Worm (Caenorhabditis elegans): ENCODE data around the gene fkh-6.

The fkh-6 gene

ce11 chrII:4372406-4372805 is 10.8 kb downstream of the fkh-6 start, which contains the start of gene paic-1:
TSS of gene paic-1 (minus strand) at chrII:4372525.
- TF ChIP-seq flt-1 (GFP tag; IDR thresholded peaks at IDR 0.05) (no peak), F13C5.2 (tag; optimal IDR thresholded peaks at IDR 0.05) (no peak), hmg-4 (GFP tag; optimal IDR thresholded peaks at IDR 0.05) (no peak), pes-1 (GFP tag; IDR thresholded peaks at IDR 0.05) (0 out of 2 replicates have a peak, but pooled peaks have one; percentile 0)

ce11 chrII:4370842-4371241 is 12.4 kb downstream of the fkh-6 start:
- TF ChIP-seq ets-7 (tag; optimal IDR thresholded peaks at IDR 0.05): no peak
- TF ChIP-seq hnd-1 (tag; optimal IDR thresholded peaks at IDR 0.05): no peak

ce11 chrII:4369715-4370114 is 13.5 kb downstream of the fkh-6 start:
- no peak for TF ChIP-seq ama-1 (optimal IDR thresholded peaks at IDR 0.05)
- no peak for TF ChIP-seq tbx-11 (GFP tag; IDR thresholded peaks at IDR 0.05)
- TF ChIP-seq F13C5.2 (tag; optimal IDR thresholded peaks at IDR 0.05): no peak
- no peak for TF ChIP-seq flt-1 (GFP tag; IDR thresholded peaks at IDR 0.05)
- no peak for TF ChIP-seq hmbx-1 (tag; optimal IDR thresholded peaks at IDR 0.05)
- TF ChIP-seq tbx-37 (GFP tag; conservative IDR thresholded peaks at IDR 0.05): no peak
- no peak for TF ChIP-seq scrt-1 (GFP tag; IDR thresholded peaks at IDR 0.05)
- TF ChIP-seq tra-4 (tag; optimal IDR thresholded peaks at IDR 0.05): no peak
- no peak for TF ChIP-seq ceh-36 (tag; optimal IDR thresholded peaks at IDR 0.05)
- TF ChIP-seq pes-1 (GFP tag; IDR thresholded peaks at IDR 0.05): no peak
- no peak for TF ChIP-seq ceh-13 (GFP tag; optimal IDR thresholded peaks at IDR 0.05)
- no peak for TF ChIP-seq B0310.2 (tag; optimal IDR thresholded peaks at IDR 0.05)
- no peak for TF ChIP-seq aly-1 (tag; optimal IDR thresholded peaks at IDR 0.05)

ce11 chrII:4367923-4368322 is 15.3 kb downstream of the fkh-6 start, which contains the start of gene try-9:
TSS of gene try-9 (plus strand) at chrII:4368223.
- TF ChIP-seq ceh-36 (tag; optimal IDR thresholded peaks at IDR 0.05) (no peak), hnd-1 (tag; optimal IDR thresholded peaks at IDR 0.05) (no peak), tbx-37 (GFP tag; conservative IDR thresholded peaks at IDR 0.05) (no peak), ceh-13 (GFP tag; optimal IDR thresholded peaks at IDR 0.05) (no peak), aly-1 (tag; optimal IDR thresholded peaks at IDR 0.05) (no peak), pes-1 (GFP tag; IDR thresholded peaks at IDR 0.05) (no peak), tbx-11 (GFP tag; IDR thresholded peaks at IDR 0.05) (no peak), sea-1 (GFP tag; conservative IDR thresholded peaks at IDR 0.05) (no peak), hmbx-1 (tag; optimal IDR thresholded peaks at IDR 0.05) (no peak), flt-1 (GFP tag; IDR thresholded peaks at IDR 0.05) (no peak), scrt-1 (GFP tag; IDR thresholded peaks at IDR 0.05) (no peak), B0310.2 (tag; optimal IDR thresholded peaks at IDR 0.05) (no peak), ama-1 (optimal IDR thresholded peaks at IDR 0.05) (no peak), ets-7 (tag; optimal IDR thresholded peaks at IDR 0.05) (no peak), hmg-4 (GFP tag; optimal IDR thresholded peaks at IDR 0.05) (no peak), F13C5.2 (tag; optimal IDR thresholded peaks at IDR 0.05) (no peak)

- TF ChIP-seq hmbx-1 (tag; optimal IDR thresholded peaks at IDR 0.05) (no peak), F13C5.2 (tag; optimal IDR thresholded peaks at IDR 0.05) (no peak), ets-7 (tag; optimal IDR thresholded peaks at IDR 0.05) (no peak)
Observed at ce11 chrII:4362088-4362487, 21.1 kb downstream of the fkh-6 start.

- no peak for TF ChIP-seq pes-1 (GFP tag; IDR thresholded peaks at IDR 0.05)
Observed at ce11 chrII:4359219-4359618, 24.0 kb downstream of the fkh-6 start.

ce11 chrII:4358765-4359164 is 24.4 kb downstream of the fkh-6 start, which contains the start of gene lat-2:
TSS of gene lat-2 (plus strand) at chrII:4359065.
- no peak for TF ChIP-seq aly-1 (tag; optimal IDR thresholded peaks at IDR 0.05)

- no peak for TF ChIP-seq sea-1 (GFP tag; conservative IDR thresholded peaks at IDR 0.05)
- no peak for TF ChIP-seq ama-1 (optimal IDR thresholded peaks at IDR 0.05)
- no peak for TF ChIP-seq aly-1 (tag; optimal IDR thresholded peaks at IDR 0.05)
- TF ChIP-seq scrt-1 (GFP tag; IDR thresholded peaks at IDR 0.05): no peak
- TF ChIP-seq ceh-13 (GFP tag; optimal IDR thresholded peaks at IDR 0.05): no peak
- no peak for TF ChIP-seq hmg-4 (GFP tag; optimal IDR thresholded peaks at IDR 0.05)
- no peak for TF ChIP-seq B0310.2 (tag; optimal IDR thresholded peaks at IDR 0.05)
- no peak for TF ChIP-seq flt-1 (GFP tag; IDR thresholded peaks at IDR 0.05)
- no peak for TF ChIP-seq F13C5.2 (tag; optimal IDR thresholded peaks at IDR 0.05)
- TF ChIP-seq pes-1 (GFP tag; IDR thresholded peaks at IDR 0.05): no peak
- TF ChIP-seq ceh-36 (tag; optimal IDR thresholded peaks at IDR 0.05): no peak
- TF ChIP-seq ets-7 (tag; optimal IDR thresholded peaks at IDR 0.05): no peak
- no peak for TF ChIP-seq tbx-37 (GFP tag; conservative IDR thresholded peaks at IDR 0.05)
- no peak for TF ChIP-seq hmbx-1 (tag; optimal IDR thresholded peaks at IDR 0.05)
- no peak for TF ChIP-seq tra-4 (tag; optimal IDR thresholded peaks at IDR 0.05)
- no peak for TF ChIP-seq hnd-1 (tag; optimal IDR thresholded peaks at IDR 0.05)
- no peak for TF ChIP-seq tbx-11 (GFP tag; IDR thresholded peaks at IDR 0.05)
Observed at ce11 chrII:4355217-4355616, 28.0 kb downstream of the fkh-6 start, which contains the start of the genes H20J04.7 and H20J04.1. TSS of gene H20J04.7 (minus strand) at chrII:4355317. TSS of gene H20J04.1 (plus strand) at chrII:4355613.

- TF ChIP-seq tbx-37 (GFP tag; conservative IDR thresholded peaks at IDR 0.05): no peak
- TF ChIP-seq tra-4 (tag; optimal IDR thresholded peaks at IDR 0.05): no peak
- no peak for TF ChIP-seq hmbx-1 (tag; optimal IDR thresholded peaks at IDR 0.05)
- TF ChIP-seq scrt-1 (GFP tag; IDR thresholded peaks at IDR 0.05): no peak
- no peak for TF ChIP-seq sea-1 (GFP tag; conservative IDR thresholded peaks at IDR 0.05)
- no peak for TF ChIP-seq pes-1 (GFP tag; IDR thresholded peaks at IDR 0.05)
- TF ChIP-seq hmg-4 (GFP tag; optimal IDR thresholded peaks at IDR 0.05): no peak
- TF ChIP-seq ets-7 (tag; optimal IDR thresholded peaks at IDR 0.05): no peak
- TF ChIP-seq B0310.2 (tag; optimal IDR thresholded peaks at IDR 0.05): no peak
- no peak for TF ChIP-seq ceh-13 (GFP tag; optimal IDR thresholded peaks at IDR 0.05)
- no peak for TF ChIP-seq flt-1 (GFP tag; IDR thresholded peaks at IDR 0.05)
- no peak for TF ChIP-seq ceh-36 (tag; optimal IDR thresholded peaks at IDR 0.05)
- no peak for TF ChIP-seq F13C5.2 (tag; optimal IDR thresholded peaks at IDR 0.05)
- no peak for TF ChIP-seq tbx-11 (GFP tag; IDR thresholded peaks at IDR 0.05)
Observed at ce11 chrII:4350888-4351287, 32.3 kb downstream of the fkh-6 start, which contains the start of gene H20J04.9. TSS of gene H20J04.9 (plus strand) at chrII:4351188.

All from whole organism, early embryonic.